Worm (Caenorhabditis elegans): ENCODE measurements around the gene gmap-3.

gmap-3 gene

DNA sequence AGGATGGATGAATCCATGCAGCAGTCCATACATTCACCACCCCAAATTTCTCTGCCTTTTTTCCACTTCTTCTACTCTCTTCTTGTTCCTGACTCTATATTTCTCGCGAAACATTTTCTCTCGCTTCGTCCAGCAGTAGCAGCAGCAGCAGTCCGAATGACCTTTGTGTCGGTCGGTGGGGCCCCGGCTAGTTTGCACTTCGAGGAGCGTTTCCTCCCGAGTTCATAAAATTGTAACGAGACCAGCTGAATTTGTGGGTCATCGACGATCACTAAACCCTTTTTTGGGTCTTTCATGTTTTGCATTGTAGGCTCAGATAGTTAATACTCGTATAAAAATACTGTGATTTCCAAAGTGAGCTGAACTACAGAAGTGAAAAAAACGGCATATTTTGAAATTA, 36.9 kb downstream of the gmap-3 start:
- peak; percentile 21 for TF ChIP-seq sem-4 (tag; optimal IDR thresholded peaks at IDR 0.05)
- TF ChIP-seq unc-62 (GFP tag; optimal IDR thresholded peaks at IDR 0.05) = no peak
- no peak for TF ChIP-seq nhr-77 (tag; optimal IDR thresholded peaks at IDR 0.05)
- TF ChIP-seq ceh-16 (tag; optimal IDR thresholded peaks at IDR 0.05) = no peak
- no peak for TF ChIP-seq Y55F3AM.14 (GFP tag; optimal IDR thresholded peaks at IDR 0.05)
- TF ChIP-seq ztf-11 (tag; optimal IDR thresholded peaks at IDR 0.05) = no peak
- TF ChIP-seq blmp-1 (tag; optimal IDR thresholded peaks at IDR 0.05; ENCODE audit: insufficient read depth) = no peak
- no peak for TF ChIP-seq R02D3.7 (tag; optimal IDR thresholded peaks at IDR 0.05)
- no peak for TF ChIP-seq sma-9 (GFP tag; optimal IDR thresholded peaks at IDR 0.05)
- TF ChIP-seq sma-9 (tag; optimal IDR thresholded peaks at IDR 0.05) = no peak
- no peak for TF ChIP-seq fos-1 (tag; optimal IDR thresholded peaks at IDR 0.05)
- no peak for TF ChIP-seq gmeb-1 (tag; optimal IDR thresholded peaks at IDR 0.05)
- TF ChIP-seq sma-3 (GFP tag; optimal IDR thresholded peaks at IDR 0.05) = no peak
- no peak for TF ChIP-seq skn-1 (tag; optimal IDR thresholded peaks at IDR 0.05)
- TF ChIP-seq zag-1 (tag; optimal IDR thresholded peaks at IDR 0.05) = peak; percentile 32
- TF ChIP-seq C34F6.9 (tag; optimal IDR thresholded peaks at IDR 0.05) = peak; percentile 15
- TF ChIP-seq elt-1 (tag; optimal IDR thresholded peaks at IDR 0.05) = no peak
- no peak for TF ChIP-seq nhr-6 (tag; optimal IDR thresholded peaks at IDR 0.05)
- TF ChIP-seq dmd-4 (tag; optimal IDR thresholded peaks at IDR 0.05) = no peak
- no peak for TF ChIP-seq ZK546.5 (tag; optimal IDR thresholded peaks at IDR 0.05)
- no peak for TF ChIP-seq snpc-4 (tag; optimal IDR thresholded peaks at IDR 0.05)
- TF ChIP-seq nhr-129 (tag; optimal IDR thresholded peaks at IDR 0.05) = no peak
- TF ChIP-seq lin-39 (tag; optimal IDR thresholded peaks at IDR 0.05) = no peak
- peak; percentile 0 for TF ChIP-seq egl-27 (tag; optimal IDR thresholded peaks at IDR 0.05)
- no peak for TF ChIP-seq nhr-237 (tag; optimal IDR thresholded peaks at IDR 0.05)
- TF ChIP-seq unc-55 (GFP tag; optimal IDR thresholded peaks at IDR 0.05) = peak; percentile 9
- TF ChIP-seq mdl-1 (tag; optimal IDR thresholded peaks at IDR 0.05) = no peak
- TF ChIP-seq nhr-23 (tag; optimal IDR thresholded peaks at IDR 0.05) = no peak
- no peak for TF ChIP-seq elt-3 (tag; optimal IDR thresholded peaks at IDR 0.05)
- no peak for TF ChIP-seq unc-39 (tag; optimal IDR thresholded peaks at IDR 0.05)
- no peak for TF ChIP-seq nhr-12 (tag; optimal IDR thresholded peaks at IDR 0.05)
- no peak for TF ChIP-seq ztf-4 (tag; optimal IDR thresholded peaks at IDR 0.05)
- TF ChIP-seq aly-2 (tag; optimal IDR thresholded peaks at IDR 0.05) = no peak
- no peak for TF ChIP-seq crh-2 (tag; optimal IDR thresholded peaks at IDR 0.05)
- no peak for TF ChIP-seq nhr-11 (tag; optimal IDR thresholded peaks at IDR 0.05)

- TF ChIP-seq unc-55 (GFP tag; optimal IDR thresholded peaks at IDR 0.05) (peak; percentile 34), C34F6.9 (tag; optimal IDR thresholded peaks at IDR 0.05) (peak; percentile 10), gmeb-1 (tag; optimal IDR thresholded peaks at IDR 0.05) (no peak), mab-5 (tag; optimal IDR thresholded peaks at IDR 0.05) (no peak)
Measured at ce11 chrX:12902057-12902652, 38.6 kb downstream of the gmap-3 start.

DNA sequence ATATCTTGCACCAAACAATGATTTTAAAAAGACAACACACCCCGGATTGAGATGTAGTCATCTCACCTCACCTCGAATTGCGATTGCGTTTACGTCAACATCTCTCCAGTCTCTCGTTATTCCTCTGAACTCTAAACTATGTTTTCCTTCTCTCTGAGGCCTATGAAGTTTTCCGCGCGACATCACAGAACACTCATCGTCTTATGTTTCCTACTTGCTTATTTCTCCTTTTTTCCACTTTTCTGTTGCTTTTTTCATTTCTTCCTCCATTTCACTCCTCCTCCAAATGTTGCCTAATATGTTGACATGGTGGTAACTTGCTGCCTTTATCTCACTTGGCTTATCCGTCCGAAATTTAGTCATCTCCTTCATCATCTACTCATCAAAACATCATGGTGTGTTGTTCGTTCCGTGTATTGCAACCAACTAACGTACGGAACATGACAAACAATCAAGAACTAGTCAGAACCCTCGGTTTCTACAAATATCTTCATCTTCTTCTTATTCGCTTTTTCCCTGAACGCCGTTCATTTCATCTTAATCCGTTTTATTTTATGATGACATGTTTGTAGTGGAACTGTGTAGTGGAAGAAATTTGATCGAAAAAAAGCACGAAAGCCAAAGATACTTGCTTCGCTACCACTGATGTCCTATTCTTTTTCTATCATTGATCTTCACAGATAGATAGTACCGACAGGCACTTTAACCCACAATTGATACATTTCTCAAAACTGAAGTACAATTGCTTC, 41.4 kb downstream of the gmap-3 start:
- TF ChIP-seq ama-1 (optimal IDR thresholded peaks at IDR 0.05) (no peak), unc-55 (GFP tag; optimal IDR thresholded peaks at IDR 0.05) (peak; percentile 76), mbf-1 (tag; optimal IDR thresholded peaks at IDR 0.05) (no peak), C34F6.9 (tag; optimal IDR thresholded peaks at IDR 0.05) (peak; percentile 42), sem-4 (tag; optimal IDR thresholded peaks at IDR 0.05) (no peak), blmp-1 (tag; optimal IDR thresholded peaks at IDR 0.05; ENCODE audit: insufficient read depth) (no peak), nhr-21 (tag; optimal IDR thresholded peaks at IDR 0.05) (peak; percentile 32), lsy-2 (tag; optimal IDR thresholded peaks at IDR 0.05) (peak in 1 of 2 experiments; percentile 30), nhr-25 (tag; optimal IDR thresholded peaks at IDR 0.05) (peak; percentile 0), F13H6.1 (tag; optimal IDR thresholded peaks at IDR 0.05) (peak; percentile 12), nhr-129 (tag; optimal IDR thresholded peaks at IDR 0.05) (peak; percentile 68), sma-9 (GFP tag; optimal IDR thresholded peaks at IDR 0.05) (peak; percentile 47), sma-9 (tag; optimal IDR thresholded peaks at IDR 0.05) (no peak)

Data from whole organism, L2 larva.